Fruit fly (Drosophila melanogaster): ENCODE data around the gene CG32485.

- peak; percentile 40 for TF ChIP-seq grau (tag; optimal IDR thresholded peaks at IDR 0.05)
- no peak for TF ChIP-seq Oaz (GFP tag; IDR thresholded peaks at IDR 0.05)
- TF ChIP-seq CG2202 (tag; optimal IDR thresholded peaks at IDR 0.05): no peak
- TF ChIP-seq dysf (GFP tag; IDR thresholded peaks at IDR 0.05): peak; percentile 35; the same call in 1 of the 3 replicates
- no peak for TF ChIP-seq CHES-1-like (GFP tag; optimal IDR thresholded peaks at IDR 0.05)
- TF ChIP-seq vfl (GFP tag; optimal IDR thresholded peaks at IDR 0.05): no peak
- TF ChIP-seq CG32772 (GFP tag; IDR thresholded peaks at IDR 0.05): no peak
- TF ChIP-seq CTCF (GFP tag; optimal IDR thresholded peaks at IDR 0.05): no peak
- no peak for TF ChIP-seq CG6854 (GFP tag; optimal IDR thresholded peaks at IDR 0.05)
- TF ChIP-seq CG42726 (GFP tag; IDR thresholded peaks at IDR 0.05; ENCODE audit: partially characterized antibody): peak; percentile 88
- TF ChIP-seq dan (GFP tag; IDR thresholded peaks at IDR 0.05): no peak
- no peak; the same call in 2 of the 3 replicates for TF ChIP-seq gce (GFP tag; IDR thresholded peaks at IDR 0.05)
- peak; percentile 27 for TF ChIP-seq Meics (GFP tag; optimal IDR thresholded peaks at IDR 0.05)
- 0 out of 3 replicates have a peak, but pooled peaks have one; percentile 53 for TF ChIP-seq Dbx (GFP tag; IDR thresholded peaks at IDR 0.05)
These were observed 46.1 kb downstream of the CG32485 start for dm6 chr3L:3096073-3096725.

Data from whole organism, embryonic.